Fruit fly (Drosophila melanogaster) whole organism: Measurements from ENCODE around the gene NimB3.

Experiments
- CG8478 ChIP-seq: fragments of >200 bp; optimal IDR thresholded peaks from 2 replicates; lab custom pipeline; 2018; ENCODE audit warnings: inconsistent platforms
- Dll ChIP-seq: fragments of >200 bp; optimal IDR thresholded peaks from 2 replicates; lab custom pipeline; 2017
- EcR ChIP-seq, 2 experiments: fragments of >200 bp; optimal IDR thresholded peaks; 2 replicates each; lab custom pipeline; 2017; ENCODE audit warnings: missing biosample characterization in 2 of 2, missing genetic modification characterization in 2 of 2, missing genetic modification reagents in 2 of 2
- pan ChIP-seq: fragments of >200 bp; optimal IDR thresholded peaks from 2 replicates; lab custom pipeline; 2017
- psq ChIP-seq: fragments of >200 bp; optimal IDR thresholded peaks from 2 replicates; lab custom pipeline; 2017
- usp ChIP-seq: fragments of >200 bp; optimal IDR thresholded peaks from 2 replicates; lab custom pipeline; 2017; ENCODE audit warnings: missing biosample characterization, missing genetic modification characterization, mixed read lengths

The NimB3 gene

DNA sequence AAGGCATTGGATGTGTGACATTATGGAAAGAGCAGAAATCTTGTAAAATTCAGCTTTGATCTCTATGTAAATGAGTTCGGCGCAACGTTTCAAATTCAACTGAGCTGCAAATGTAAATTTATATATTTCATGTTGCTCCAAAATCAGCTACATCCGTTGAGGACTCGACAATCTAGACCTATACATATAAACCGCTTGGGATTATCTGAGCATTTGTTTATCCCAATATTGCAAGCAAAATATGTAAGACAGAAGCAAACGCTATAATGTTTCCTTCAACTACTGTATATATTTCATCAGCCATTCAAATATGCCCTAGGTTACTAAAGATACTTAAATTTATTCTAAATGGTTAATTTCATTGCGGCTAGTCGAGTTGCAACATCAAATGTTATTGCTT lies 8.9 kb upstream of the NimB3 start, which contains the start of gene NimC1:
Gene NimC1, minus strand, starts transcription at position 101 of the 400 bp plus-strand sequence.
- TF ChIP-seq CG8478 (lab: Kevin White, UChicago) (no peak), psq (no peak), Dll (lab: Kevin White, UChicago) (no peak), EcR (GFP tag; optimal IDR thresholded peaks at IDR 0.05; lab: Kevin White, UChicago) (no peak)

- TF ChIP-seq CG8478 (lab: Kevin White, UChicago) (no peak), Dll (lab: Kevin White, UChicago) (no peak), EcR (GFP tag; optimal IDR thresholded peaks at IDR 0.05; lab: Kevin White, UChicago) (no peak), pan (lab: Kevin White, UChicago) (no peak), psq (no peak), usp (GFP tag; lab: Kevin White, UChicago) (no peak)
These were observed 5.1 kb upstream of the NimB3 start, which contains the start of gene He for dm6 chr2L:13972847-13973246. Gene He (minus strand): TSS chr2L:13972947.

- TF ChIP-seq Dll (lab: Kevin White, UChicago): no peak
- no peak for TF ChIP-seq EcR (GFP tag; optimal IDR thresholded peaks at IDR 0.05; lab: Kevin White, UChicago)
- TF ChIP-seq CG8478 (lab: Kevin White, UChicago): no peak
- TF ChIP-seq pan (lab: Kevin White, UChicago): no peak
- no peak for TF ChIP-seq psq
- no peak for TF ChIP-seq usp (GFP tag; lab: Kevin White, UChicago)
These were observed 2.1 kb upstream of the NimB3 start, which contains the start of the genes NimB4 and NimB5 for dm6 chr2L:13969876-13970275. Gene NimB4 (minus strand): TSS chr2L:13969976. Gene NimB5 (plus strand): TSS chr2L:13970177.

DNA sequence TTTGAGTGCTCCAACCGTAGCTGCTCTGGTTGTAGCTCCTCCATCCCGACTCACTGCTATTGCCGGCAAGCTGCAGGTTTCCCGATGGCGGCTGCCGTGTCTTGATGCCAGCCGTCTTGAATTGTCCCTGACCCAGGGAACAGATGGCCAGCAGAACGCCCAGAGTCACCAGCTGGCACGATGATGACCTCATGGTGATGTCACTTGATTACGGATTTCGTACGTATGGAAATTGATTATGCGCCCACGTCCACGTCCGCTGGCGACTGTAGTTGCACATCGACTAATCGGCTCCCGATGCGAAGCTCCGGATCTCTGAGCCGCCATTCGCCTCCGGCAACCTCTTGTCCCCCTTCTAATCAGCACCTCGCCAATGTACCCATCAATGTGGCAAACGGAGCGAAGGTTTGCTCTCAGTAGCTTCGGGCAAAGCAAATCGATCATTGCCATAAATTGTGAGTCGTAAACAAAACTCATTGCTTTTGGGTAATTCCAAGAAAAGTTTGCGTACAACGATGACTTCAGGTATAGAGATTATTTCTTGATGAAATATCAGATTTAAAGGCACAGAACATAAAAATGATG lies 961 bp downstream of the NimB3 start, which contains the start of gene NimB2:
Gene NimB2, minus strand, starts transcription at position 287 of the 585 bp plus-strand sequence.
- no peak for TF ChIP-seq pan (lab: Kevin White, UChicago)
- TF ChIP-seq EcR (GFP tag; optimal IDR thresholded peaks at IDR 0.05; lab: Kevin White, UChicago): no peak
- no peak for TF ChIP-seq psq
- TF ChIP-seq CG8478 (lab: Kevin White, UChicago): no peak
- TF ChIP-seq Dll (lab: Kevin White, UChicago): no peak
- TF ChIP-seq usp (GFP tag; lab: Kevin White, UChicago): no peak

dm6 chr2L:13963467-13964122 lies 4.2 kb downstream of the NimB3 start, which contains the start of gene NimB1:
Gene NimB1 (plus strand): TSS chr2L:13963507.
- no peak for TF ChIP-seq usp (GFP tag; lab: Kevin White, UChicago)
- no peak for TF ChIP-seq CG8478 (lab: Kevin White, UChicago)
- TF ChIP-seq psq: no peak
- no peak for TF ChIP-seq EcR (GFP tag; optimal IDR thresholded peaks at IDR 0.05; lab: Kevin White, UChicago)
- TF ChIP-seq pan (lab: Kevin White, UChicago): no peak
- no peak for TF ChIP-seq Dll (lab: Kevin White, UChicago)

- TF ChIP-seq pan (lab: Kevin White, UChicago) (no peak), usp (GFP tag; lab: Kevin White, UChicago) (no peak), EcR (GFP tag; optimal IDR thresholded peaks at IDR 0.05; lab: Kevin White, UChicago) (no peak), Dll (lab: Kevin White, UChicago) (no peak), CG8478 (lab: Kevin White, UChicago) (no peak), psq (no peak)
These were observed 7.4 kb downstream of the NimB3 start for dm6 chr2L:13960399-13960798.

- no peak for TF ChIP-seq usp (GFP tag; lab: Kevin White, UChicago)
- no peak for TF ChIP-seq EcR (GFP tag; optimal IDR thresholded peaks at IDR 0.05; lab: Kevin White, UChicago)
- TF ChIP-seq pan (lab: Kevin White, UChicago): no peak
- TF ChIP-seq psq: no peak
- no peak for TF ChIP-seq CG8478 (lab: Kevin White, UChicago)
- TF ChIP-seq Dll (lab: Kevin White, UChicago): no peak
These were observed 10.5 kb downstream of the NimB3 start, which contains the start of gene NimA for dm6 chr2L:13957239-13957638. Gene NimA (plus strand): TSS chr2L:13957539.

dm6 chr2L:13955775-13956174 lies 12.0 kb downstream of the NimB3 start:
- TF ChIP-seq pan (lab: Kevin White, UChicago): peak; percentile 94
- no peak for TF ChIP-seq EcR (GFP tag; optimal IDR thresholded peaks at IDR 0.05; lab: Kevin White, UChicago)

- TF ChIP-seq pan (lab: Kevin White, UChicago): no peak
- TF ChIP-seq EcR (GFP tag; optimal IDR thresholded peaks at IDR 0.05; lab: Kevin White, UChicago): no peak
- TF ChIP-seq usp (GFP tag; lab: Kevin White, UChicago): no peak
- TF ChIP-seq Dll (lab: Kevin White, UChicago): no peak
- no peak for TF ChIP-seq CG8478 (lab: Kevin White, UChicago)
- TF ChIP-seq psq: no peak
These were observed 18.0 kb downstream of the NimB3 start for dm6 chr2L:13949789-13950188.

dm6 chr2L:13947476-13947875 lies 20.3 kb downstream of the NimB3 start, which contains the start of gene Vajk3:
Gene Vajk3 (minus strand): TSS chr2L:13947476.
- TF ChIP-seq pan (lab: Kevin White, UChicago): no peak
- TF ChIP-seq psq: no peak
- no peak for TF ChIP-seq usp (GFP tag; lab: Kevin White, UChicago)
- no peak for TF ChIP-seq EcR (GFP tag; optimal IDR thresholded peaks at IDR 0.05; lab: Kevin White, UChicago)
- no peak for TF ChIP-seq Dll (lab: Kevin White, UChicago)
- no peak for TF ChIP-seq CG8478 (lab: Kevin White, UChicago)

DNA sequence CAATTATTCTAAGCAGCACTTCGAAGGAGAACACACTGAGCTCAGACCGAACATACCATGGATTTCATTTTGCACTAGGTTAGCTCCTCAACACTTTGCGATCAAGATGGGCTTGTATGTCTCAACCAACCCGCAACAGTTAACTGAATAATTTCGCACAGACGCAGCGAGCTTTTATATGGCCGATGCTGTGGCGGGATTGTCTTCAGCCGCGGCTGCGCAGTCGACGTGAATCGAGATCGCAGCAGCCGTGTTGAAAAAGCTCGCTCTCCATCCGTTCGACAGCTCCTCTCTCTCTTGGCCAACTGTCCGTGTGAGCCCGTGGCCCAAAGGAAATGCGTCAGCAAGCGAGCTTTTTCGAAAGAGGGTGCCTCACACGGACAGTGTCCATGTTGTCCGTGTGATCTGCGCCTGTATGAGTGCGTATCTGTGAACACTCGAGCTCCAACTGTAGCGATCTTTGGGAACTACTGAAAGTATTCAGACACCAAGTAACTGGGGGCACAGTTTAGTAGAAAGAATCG lies 33.2 kb downstream of the NimB3 start, which contains the start of gene Vajk2:
Gene Vajk2, minus strand, starts transcription at position 151 of the 524 bp plus-strand sequence.
- TF ChIP-seq Dll (lab: Kevin White, UChicago) (no peak), usp (GFP tag; lab: Kevin White, UChicago) (no peak), EcR (GFP tag; optimal IDR thresholded peaks at IDR 0.05; lab: Kevin White, UChicago) (no peak), CG8478 (lab: Kevin White, UChicago) (no peak), psq (no peak), pan (lab: Kevin White, UChicago) (no peak)
